Fruit fly (Drosophila melanogaster): ENCODE results near the gene tj.

Gene tj

dm6 chr2L:19425765-19426329 lies 38.2 kb upstream of the tj start:
- TF ChIP-seq Pif1B (GFP tag; optimal IDR thresholded peaks at IDR 0.05) (peak; percentile 5), CG13204 (GFP tag; optimal IDR thresholded peaks at IDR 0.05) (no peak), D1 (tag; optimal IDR thresholded peaks at IDR 0.05) (peak; percentile 15), rn (GFP tag; IDR thresholded peaks at IDR 0.05) (no peak), CG9948 (tag; optimal IDR thresholded peaks at IDR 0.05) (peak; percentile 36), fd96Ca (GFP tag; IDR thresholded peaks at IDR 0.05) (no peak; the same call in 2 of the 3 replicates), CG17806 (tag; optimal IDR thresholded peaks at IDR 0.05) (peak; percentile 54), CG8301 (tag; optimal IDR thresholded peaks at IDR 0.05) (peak; percentile 23), Snoo (tag; optimal IDR thresholded peaks at IDR 0.05) (peak; percentile 55), CG15710 (tag; optimal IDR thresholded peaks at IDR 0.05) (peak; percentile 32), gl (tag; optimal IDR thresholded peaks at IDR 0.05) (no peak), CG8159 (tag; optimal IDR thresholded peaks at IDR 0.05) (peak; percentile 48), CG14655 (GFP tag; optimal IDR thresholded peaks at IDR 0.05) (peak; percentile 45), CG10348 (GFP tag; IDR thresholded peaks at IDR 0.05) (no peak), CG32121 (GFP tag; IDR thresholded peaks at IDR 0.05) (no peak), EcR (GFP tag; optimal IDR thresholded peaks at IDR 0.05) (no peak), Pif1A (GFP tag; optimal IDR thresholded peaks at IDR 0.05) (peak; percentile 37), Ets98B (GFP tag; IDR thresholded peaks at IDR 0.05) (peak; percentile 39; the same call in 1 of the 2 replicates), CG34367 (tag; optimal IDR thresholded peaks at IDR 0.05) (peak; percentile 39), CG12605 (GFP tag; IDR thresholded peaks at IDR 0.05) (no peak), CG4496 (GFP tag; IDR thresholded peaks at IDR 0.05) (peak; percentile 68; the same call in 2 of the 3 replicates)

- TF ChIP-seq Pif1A (GFP tag; optimal IDR thresholded peaks at IDR 0.05) (peak; percentile 2), rn (GFP tag; IDR thresholded peaks at IDR 0.05) (no peak), CG15710 (tag; optimal IDR thresholded peaks at IDR 0.05) (peak; percentile 9), Pif1B (GFP tag; optimal IDR thresholded peaks at IDR 0.05) (peak; percentile 2), CG8301 (tag; optimal IDR thresholded peaks at IDR 0.05) (no peak), CG17806 (tag; optimal IDR thresholded peaks at IDR 0.05) (no peak), CG4496 (GFP tag; IDR thresholded peaks at IDR 0.05) (peak; percentile 62; the same call in 2 of the 3 replicates), CG32121 (GFP tag; IDR thresholded peaks at IDR 0.05) (no peak; the same call in 1 of the 2 replicates), fd96Ca (GFP tag; IDR thresholded peaks at IDR 0.05) (no peak), gl (tag; optimal IDR thresholded peaks at IDR 0.05) (peak; percentile 62), Ets98B (GFP tag; IDR thresholded peaks at IDR 0.05) (peak; percentile 49; the same call in 1 of the 2 replicates), Snoo (tag; optimal IDR thresholded peaks at IDR 0.05) (peak; percentile 26), CG8159 (tag; optimal IDR thresholded peaks at IDR 0.05) (no peak), CG13204 (GFP tag; optimal IDR thresholded peaks at IDR 0.05) (peak; percentile 52), CG12605 (GFP tag; IDR thresholded peaks at IDR 0.05) (peak; percentile 57; the same call in 1 of the 2 replicates), CG14655 (GFP tag; optimal IDR thresholded peaks at IDR 0.05) (no peak), EcR (GFP tag; optimal IDR thresholded peaks at IDR 0.05) (peak; percentile 23)
Observed at dm6 chr2L:19426330-19426781, 37.7 kb upstream of the tj start, which contains the start of gene Pax. TSS of gene Pax (minus strand) at chr2L:19426596.

dm6 chr2L:19429731-19430130 lies 34.3 kb upstream of the tj start:
- peak; percentile 81 for TF ChIP-seq EcR (GFP tag; optimal IDR thresholded peaks at IDR 0.05)
- peak; percentile 6; the same call in 1 of the 3 replicates for TF ChIP-seq fd96Ca (GFP tag; IDR thresholded peaks at IDR 0.05)
- TF ChIP-seq Ets98B (GFP tag; IDR thresholded peaks at IDR 0.05): no peak
- TF ChIP-seq CG4496 (GFP tag; IDR thresholded peaks at IDR 0.05): no peak

dm6 chr2L:19430343-19430742 lies 33.7 kb upstream of the tj start, which contains the start of gene RtcB:
TSS of gene RtcB (plus strand) at chr2L:19430643.
- TF ChIP-seq CG9948 (tag; optimal IDR thresholded peaks at IDR 0.05): no peak

dm6 chr2L:19432424-19433015 lies 31.5 kb upstream of the tj start, which contains the start of gene Rab9:
TSS of gene Rab9 (plus strand) at chr2L:19432574.
- TF ChIP-seq D1 (tag; optimal IDR thresholded peaks at IDR 0.05): no peak
- TF ChIP-seq CG4496 (GFP tag; IDR thresholded peaks at IDR 0.05): peak; percentile 6; the same call in 1 of the 3 replicates
- TF ChIP-seq CG32121 (GFP tag; IDR thresholded peaks at IDR 0.05): no peak
- TF ChIP-seq CG13204 (GFP tag; optimal IDR thresholded peaks at IDR 0.05): no peak
- TF ChIP-seq CG14655 (GFP tag; optimal IDR thresholded peaks at IDR 0.05): no peak
- no peak for TF ChIP-seq CG12605 (GFP tag; IDR thresholded peaks at IDR 0.05)
- TF ChIP-seq Ets98B (GFP tag; IDR thresholded peaks at IDR 0.05): no peak
- no peak for TF ChIP-seq Pif1B (GFP tag; optimal IDR thresholded peaks at IDR 0.05)
- no peak for TF ChIP-seq CG9948 (tag; optimal IDR thresholded peaks at IDR 0.05)

- peak; percentile 20 for TF ChIP-seq CG8301 (tag; optimal IDR thresholded peaks at IDR 0.05)
- peak; percentile 19 for TF ChIP-seq Pif1A (GFP tag; optimal IDR thresholded peaks at IDR 0.05)
- TF ChIP-seq CG13204 (GFP tag; optimal IDR thresholded peaks at IDR 0.05): no peak
- TF ChIP-seq CG32121 (GFP tag; IDR thresholded peaks at IDR 0.05): 0 out of 2 replicates have a peak, but pooled peaks have one; percentile 23
Observed at dm6 chr2L:19433292-19433691, 30.8 kb upstream of the tj start.
